Worm (Caenorhabditis elegans): ENCODE measurements around the gene srh-275.

DNA sequence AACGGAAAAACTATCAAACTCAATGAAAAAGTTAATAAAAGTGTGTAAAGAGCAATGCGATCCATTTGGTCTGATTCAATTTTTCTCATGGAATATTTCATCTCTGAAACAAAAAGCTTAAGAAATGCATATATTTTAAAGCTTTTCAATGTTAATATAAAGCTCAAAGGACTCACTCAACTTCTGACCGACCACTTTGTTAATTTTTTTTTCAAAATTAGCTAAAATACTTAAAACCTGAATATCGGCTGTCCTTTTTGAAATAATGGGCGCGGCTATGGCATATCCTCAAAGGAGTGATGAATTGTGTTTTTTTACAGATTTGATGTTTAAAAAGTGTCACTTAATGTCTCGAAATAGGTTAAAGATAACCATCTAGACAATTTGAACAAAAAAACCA is 37.0 kb downstream of the srh-275 start, which contains the start of gene C02H6.1:
- TF ChIP-seq snpc-4 (tag; optimal IDR thresholded peaks at IDR 0.05), result no peak
- TF ChIP-seq efl-1 (optimal IDR thresholded peaks at IDR 0.05), result no peak
- TF ChIP-seq efl-1 (GFP tag; optimal IDR thresholded peaks at IDR 0.05 in 1 of 2), result no peak
- TF ChIP-seq aly-2 (tag; optimal IDR thresholded peaks at IDR 0.05), result no peak
- TF ChIP-seq unc-62 (GFP tag; optimal IDR thresholded peaks at IDR 0.05), result no peak
- no peak for TF ChIP-seq unc-130 (tag; optimal IDR thresholded peaks at IDR 0.05)
- no peak for TF ChIP-seq lsy-2 (tag; optimal IDR thresholded peaks at IDR 0.05)

Measured in whole organism, L1 larva.